Worm (Caenorhabditis elegans): ENCODE data around the gene irld-9.

DNA sequence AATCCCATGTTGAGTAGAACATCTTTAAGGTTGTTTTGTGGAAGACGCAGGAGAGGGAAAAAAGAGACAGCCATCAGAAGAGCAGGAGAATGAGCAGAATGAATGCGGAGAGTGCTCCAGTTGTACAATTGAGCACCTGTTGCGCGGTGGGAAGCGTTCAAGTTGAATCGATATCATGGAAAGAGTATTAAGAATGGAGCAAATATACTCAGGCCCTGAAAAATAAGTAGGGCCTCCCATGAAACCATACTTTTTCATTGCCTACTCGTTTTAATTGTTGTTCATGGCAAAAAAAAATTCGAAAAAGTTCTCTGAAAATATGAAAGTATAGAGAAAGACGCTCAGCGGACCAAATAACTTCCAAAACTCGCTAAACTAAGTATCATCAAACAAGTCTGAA, 19.6 kb downstream of the irld-9 start, which contains the start of gene fbxb-48:
- no peak for TF ChIP-seq him-1 (tag; optimal IDR thresholded peaks at IDR 0.05)
- TF ChIP-seq dao-5 (tag; optimal IDR thresholded peaks at IDR 0.05), result no peak
- TF ChIP-seq W03F9.2 (tag; optimal IDR thresholded peaks at IDR 0.05), result no peak

Measured in whole organism, L4/young adult.